Fruit fly (Drosophila melanogaster): ENCODE data around the gene CG31642.

Gene CG31642

dm6 chr2L:6085733-6086317 is 32.5 kb upstream of the CG31642 start (continued):
- TF ChIP-seq CG6765 (GFP tag; optimal IDR thresholded peaks at IDR 0.05), result no peak
- no peak for TF ChIP-seq CG10274 (GFP tag; optimal IDR thresholded peaks at IDR 0.05)
- TF ChIP-seq CG6254 (GFP tag; optimal IDR thresholded peaks at IDR 0.05), result no peak
- no peak for TF ChIP-seq CG3281 (GFP tag; optimal IDR thresholded peaks at IDR 0.05)
- no peak for TF ChIP-seq repo (GFP tag; optimal IDR thresholded peaks at IDR 0.05)
- TF ChIP-seq rib (GFP tag; IDR thresholded peaks at IDR 0.05), result peak; percentile 98
- no peak for TF ChIP-seq CG4820 (GFP tag; optimal IDR thresholded peaks at IDR 0.05)
- no peak for TF ChIP-seq Mad (GFP tag; optimal IDR thresholded peaks at IDR 0.05)
- TF ChIP-seq CG3995 (GFP tag; optimal IDR thresholded peaks at IDR 0.05), result no peak
- TF ChIP-seq knrl (GFP tag; IDR thresholded peaks at IDR 0.05; ENCODE audit: partially characterized antibody), result no peak
- peak; percentile 31 for TF ChIP-seq Fer1 (GFP tag; optimal IDR thresholded peaks at IDR 0.05)
- no peak for TF ChIP-seq CG8089 (GFP tag; optimal IDR thresholded peaks at IDR 0.05)
- no peak for TF ChIP-seq Mes4 (GFP tag; optimal IDR thresholded peaks at IDR 0.05)
- TF ChIP-seq YL-1 (GFP tag; optimal IDR thresholded peaks at IDR 0.05), result no peak
- TF ChIP-seq CG9932 (GFP tag; IDR thresholded peaks at IDR 0.05), result peak; percentile 59; the same call in 1 of the 2 replicates
- no peak for TF ChIP-seq Rx (GFP tag; IDR thresholded peaks at IDR 0.05)
- TF ChIP-seq tio (GFP tag; optimal IDR thresholded peaks at IDR 0.05), result no peak
- peak; percentile 21 for TF ChIP-seq CG15514 (GFP tag; optimal IDR thresholded peaks at IDR 0.05)
- TF ChIP-seq CG14860 (GFP tag; IDR thresholded peaks at IDR 0.05; ENCODE audit: partially characterized antibody), result no peak
- TF ChIP-seq br (optimal IDR thresholded peaks at IDR 0.05), result no peak
- TF ChIP-seq CoRest (tag; optimal IDR thresholded peaks at IDR 0.05), result no peak
- no peak for TF ChIP-seq Usf (GFP tag; optimal IDR thresholded peaks at IDR 0.05)
- no peak for TF ChIP-seq onecut (GFP tag; IDR thresholded peaks at IDR 0.05)
- peak; percentile 83 for TF ChIP-seq sd (tag; optimal IDR thresholded peaks at IDR 0.05)
- no peak for TF ChIP-seq ttk (GFP tag; IDR thresholded peaks at IDR 0.05)
- no peak for TF ChIP-seq cad (GFP tag; optimal IDR thresholded peaks at IDR 0.05)
- no peak for TF ChIP-seq gcm2 (GFP tag; optimal IDR thresholded peaks at IDR 0.05)
- TF ChIP-seq Atf-2 (GFP tag; optimal IDR thresholded peaks at IDR 0.05), result no peak
- TF ChIP-seq CG4424 (GFP tag; optimal IDR thresholded peaks at IDR 0.05), result no peak
- TF ChIP-seq CG8765 (GFP tag; IDR thresholded peaks at IDR 0.05), result no peak
- no peak for TF ChIP-seq CG14441 (GFP tag; IDR thresholded peaks at IDR 0.05)
- no peak for TF ChIP-seq Gug (GFP tag; IDR thresholded peaks at IDR 0.05)
- no peak for TF ChIP-seq CG1602 (GFP tag; optimal IDR thresholded peaks at IDR 0.05)
- no peak for TF ChIP-seq Bteb2 (GFP tag; optimal IDR thresholded peaks at IDR 0.05)
- no peak for TF ChIP-seq Dip3 (GFP tag; optimal IDR thresholded peaks at IDR 0.05)
- no peak for TF ChIP-seq CG8290 (GFP tag; optimal IDR thresholded peaks at IDR 0.05)
- peak in 1 of 2 experiments; percentile 10 for TF ChIP-seq CG8290 (tag; optimal IDR thresholded peaks at IDR 0.05)
- TF ChIP-seq CG1603 (tag; optimal IDR thresholded peaks at IDR 0.05), result no peak
- peak; percentile 42; the same call in 1 of the 2 replicates for TF ChIP-seq CG13287 (GFP tag; IDR thresholded peaks at IDR 0.05; ENCODE audit: partially characterized antibody)
- TF ChIP-seq exex (tag; optimal IDR thresholded peaks at IDR 0.05), result peak; percentile 42
- no peak for TF ChIP-seq nom (GFP tag; optimal IDR thresholded peaks at IDR 0.05)
- TF ChIP-seq CG32767 (GFP tag; IDR thresholded peaks at IDR 0.05), result peak; percentile 83
- TF ChIP-seq CG11456 (GFP tag; IDR thresholded peaks at IDR 0.05), result no peak
- TF ChIP-seq Camta (GFP tag; optimal IDR thresholded peaks at IDR 0.05), result no peak
- no peak for TF ChIP-seq Chrac-16 (GFP tag; optimal IDR thresholded peaks at IDR 0.05)
- no peak for TF ChIP-seq CG13775 (GFP tag; optimal IDR thresholded peaks at IDR 0.05)
- TF ChIP-seq CG14014 (GFP tag; IDR thresholded peaks at IDR 0.05), result no peak
- TF ChIP-seq Dp (GFP tag; optimal IDR thresholded peaks at IDR 0.05), result no peak
- TF ChIP-seq CG14050 (GFP tag; IDR thresholded peaks at IDR 0.05), result no peak
- no peak for TF ChIP-seq pum (GFP tag; optimal IDR thresholded peaks at IDR 0.05)
- no peak for TF ChIP-seq CG1529 (GFP tag; optimal IDR thresholded peaks at IDR 0.05)
- TF ChIP-seq twi (tag; optimal IDR thresholded peaks at IDR 0.05), result no peak

Data from whole organism, embryonic.